Worm (Caenorhabditis elegans): ENCODE results near the gene abhd-5.2.

abhd-5.2 gene

ce11 chrV:4851969-4852368 lies 7.5 kb downstream of the abhd-5.2 start:
- TF ChIP-seq tbx-7 (tag; optimal IDR thresholded peaks at IDR 0.05) = no peak
- no peak for TF ChIP-seq sox-2 (GFP tag; IDR thresholded peaks at IDR 0.05)
- TF ChIP-seq nhr-11 (tag; optimal IDR thresholded peaks at IDR 0.05) = no peak
- TF ChIP-seq gmeb-2 (tag; optimal IDR thresholded peaks at IDR 0.05) = no peak
- TF ChIP-seq F13H6.1 (tag; optimal IDR thresholded peaks at IDR 0.05) = no peak
- TF ChIP-seq ceh-14 (tag; optimal IDR thresholded peaks at IDR 0.05) = no peak
- TF ChIP-seq ceh-19 (GFP tag; optimal IDR thresholded peaks at IDR 0.05) = no peak
- no peak for TF ChIP-seq rnt-1 (tag; optimal IDR thresholded peaks at IDR 0.05)
- TF ChIP-seq ceh-6 (GFP tag; optimal IDR thresholded peaks at IDR 0.05) = no peak
- no peak for TF ChIP-seq ceh-34 (tag; optimal IDR thresholded peaks at IDR 0.05)
- no peak for TF ChIP-seq ceh-22 (tag; optimal IDR thresholded peaks at IDR 0.05)
- TF ChIP-seq dve-1 (tag; optimal IDR thresholded peaks at IDR 0.05) = no peak
- TF ChIP-seq pha-2 (tag; optimal IDR thresholded peaks at IDR 0.05) = no peak
- no peak for TF ChIP-seq madf-2 (tag; optimal IDR thresholded peaks at IDR 0.05)
- TF ChIP-seq ceh-2 (tag; optimal IDR thresholded peaks at IDR 0.05) = no peak
- TF ChIP-seq ceh-31 (tag; optimal IDR thresholded peaks at IDR 0.05) = no peak

DNA sequence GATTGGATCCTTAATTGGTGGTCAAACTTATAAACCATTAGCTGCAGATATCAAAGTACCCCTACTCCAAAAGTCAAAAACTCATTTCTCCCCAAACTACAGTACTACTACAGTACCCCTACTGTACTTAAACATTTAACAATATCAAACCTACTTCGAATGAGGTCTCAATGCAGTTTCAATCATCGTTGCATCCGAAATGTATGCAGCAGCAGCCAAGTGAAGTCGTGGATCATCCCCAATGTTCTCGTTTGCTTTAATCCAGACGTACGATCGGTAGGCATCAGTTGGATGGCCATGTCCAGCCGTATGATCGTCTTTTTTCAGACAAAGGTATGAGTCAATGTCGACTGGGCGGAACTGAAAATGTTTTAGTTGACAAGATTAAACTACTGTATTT lies 13.1 kb downstream of the abhd-5.2 start:
- TF ChIP-seq ceh-31 (tag; optimal IDR thresholded peaks at IDR 0.05) (no peak), gmeb-2 (tag; optimal IDR thresholded peaks at IDR 0.05) (no peak), pros-1 (tag; optimal IDR thresholded peaks at IDR 0.05) (no peak), ceh-9 (tag; optimal IDR thresholded peaks at IDR 0.05) (no peak), sox-2 (GFP tag; IDR thresholded peaks at IDR 0.05) (no peak), ceh-45 (GFP tag; IDR thresholded peaks at IDR 0.05) (no peak), ref-2 (tag; optimal IDR thresholded peaks at IDR 0.05) (no peak), ets-4 (tag; optimal IDR thresholded peaks at IDR 0.05) (no peak), ceh-14 (tag; optimal IDR thresholded peaks at IDR 0.05) (no peak), elt-2 (tag; optimal IDR thresholded peaks at IDR 0.05) (no peak), lim-6 (tag; optimal IDR thresholded peaks at IDR 0.05) (no peak), pha-4 (tag; optimal IDR thresholded peaks at IDR 0.05) (no peak), T23F11.4 (GFP tag; optimal IDR thresholded peaks at IDR 0.05) (no peak), unc-42 (tag; optimal IDR thresholded peaks at IDR 0.05) (no peak)

DNA sequence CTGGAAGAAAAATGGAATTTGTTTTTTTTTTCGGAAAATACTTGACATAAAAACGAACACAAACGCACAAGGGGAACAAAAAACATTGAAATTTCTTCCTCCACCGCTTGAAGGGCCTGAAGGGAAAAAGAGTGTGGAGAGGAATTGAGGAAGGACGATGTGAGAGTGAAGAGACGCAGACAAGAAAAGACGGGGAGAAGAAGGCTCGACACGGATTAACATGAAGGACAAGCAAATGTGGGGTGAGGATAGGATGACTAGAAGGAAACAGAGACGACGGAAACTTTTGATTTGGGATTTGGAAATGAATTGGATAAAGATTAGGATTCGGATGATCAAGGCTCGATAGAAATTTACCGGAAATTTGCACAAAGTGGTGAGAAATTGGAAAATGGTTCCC lies 16.0 kb downstream of the abhd-5.2 start:
- TF ChIP-seq ahr-1 (tag; optimal IDR thresholded peaks at IDR 0.05) (no peak), fkh-6 (tag; optimal IDR thresholded peaks at IDR 0.05) (no peak), tbx-7 (tag; optimal IDR thresholded peaks at IDR 0.05) (no peak), fax-1 (tag; optimal IDR thresholded peaks at IDR 0.05) (no peak), lim-6 (tag; optimal IDR thresholded peaks at IDR 0.05) (no peak), unc-55 (GFP tag; optimal IDR thresholded peaks at IDR 0.05) (peak; percentile 39), rnt-1 (tag; optimal IDR thresholded peaks at IDR 0.05) (no peak), odd-2 (tag; optimal IDR thresholded peaks at IDR 0.05) (no peak), che-1 (tag; optimal IDR thresholded peaks at IDR 0.05) (no peak), C08G9.2 (tag; optimal IDR thresholded peaks at IDR 0.05) (no peak), ceh-45 (GFP tag; IDR thresholded peaks at IDR 0.05) (no peak), hlh-13 (GFP tag; optimal IDR thresholded peaks at IDR 0.05) (no peak), tbx-2 (tag; optimal IDR thresholded peaks at IDR 0.05) (peak; percentile 21), unc-42 (tag; optimal IDR thresholded peaks at IDR 0.05) (peak; percentile 37), ceh-14 (tag; optimal IDR thresholded peaks at IDR 0.05) (no peak), elt-2 (tag; optimal IDR thresholded peaks at IDR 0.05) (no peak), hlh-6 (tag; optimal IDR thresholded peaks at IDR 0.05) (peak; percentile 28), ceh-24 (tag; optimal IDR thresholded peaks at IDR 0.05) (no peak), fkh-10 (GFP tag; optimal IDR thresholded peaks at IDR 0.05) (no peak), nfya-1 (tag; optimal IDR thresholded peaks at IDR 0.05) (peak; percentile 43), ceh-34 (tag; optimal IDR thresholded peaks at IDR 0.05) (no peak), nhr-232 (tag; optimal IDR thresholded peaks at IDR 0.05) (no peak), ceh-18 (tag; optimal IDR thresholded peaks at IDR 0.05) (peak; percentile 25), F13H6.1 (tag; optimal IDR thresholded peaks at IDR 0.05) (no peak), unc-86 (tag; optimal IDR thresholded peaks at IDR 0.05) (no peak), syd-9 (tag; optimal IDR thresholded peaks at IDR 0.05) (no peak), ceh-31 (tag; optimal IDR thresholded peaks at IDR 0.05) (peak; percentile 34), ref-2 (tag; optimal IDR thresholded peaks at IDR 0.05) (peak; percentile 12), ceh-30 (tag; optimal IDR thresholded peaks at IDR 0.05) (no peak), sdc-2 (tag; optimal IDR thresholded peaks at IDR 0.05) (no peak), K09A11.1 (tag; optimal IDR thresholded peaks at IDR 0.05; ENCODE audit: insufficient read depth) (no peak), sox-4 (tag; optimal IDR thresholded peaks at IDR 0.05) (no peak), elt-4 (tag; optimal IDR thresholded peaks at IDR 0.05) (no peak), ttx-3 (tag; optimal IDR thresholded peaks at IDR 0.05) (no peak), Y22D7AL.16 (tag; optimal IDR thresholded peaks at IDR 0.05) (no peak)
